Fruit fly (Drosophila melanogaster): ENCODE measurements around the gene Smr.

Gene Smr

dm6 chrX:12749891-12750581 is 7.6 kb upstream of the Smr start (continued):
- TF ChIP-seq org-1 (GFP tag; optimal IDR thresholded peaks at IDR 0.05) = no peak
- TF ChIP-seq CG12104 (GFP tag; optimal IDR thresholded peaks at IDR 0.05) = peak; percentile 6
- TF ChIP-seq Scr (GFP tag; IDR thresholded peaks at IDR 0.05; ENCODE audit: partially characterized antibody) = no peak
- TF ChIP-seq CG17328 (GFP tag; IDR thresholded peaks at IDR 0.05) = no peak
- no peak for TF ChIP-seq mld (GFP tag; IDR thresholded peaks at IDR 0.05; ENCODE audit: partially characterized antibody)

dm6 chrX:12748967-12749366 is 6.5 kb upstream of the Smr start:
- no peak for TF ChIP-seq luna (GFP tag; optimal IDR thresholded peaks at IDR 0.05)
- peak; percentile 44 for TF ChIP-seq ash1 (GFP tag; optimal IDR thresholded peaks at IDR 0.05)
- no peak for TF ChIP-seq pum (GFP tag; optimal IDR thresholded peaks at IDR 0.05)
- TF ChIP-seq TFAM (GFP tag; optimal IDR thresholded peaks at IDR 0.05) = no peak
- 0 out of 4 replicates have a peak, but pooled peaks have one; percentile 61 for TF ChIP-seq chinmo (GFP tag; IDR thresholded peaks at IDR 0.05; ENCODE audit: partially characterized antibody)
- peak; percentile 53 for TF ChIP-seq cg (GFP tag; optimal IDR thresholded peaks at IDR 0.05)
- TF ChIP-seq pros (GFP tag; optimal IDR thresholded peaks at IDR 0.05) = peak; percentile 37
- 0 out of 2 replicates have a peak, but pooled peaks have one; percentile 10 for TF ChIP-seq Ptx1 (GFP tag; IDR thresholded peaks at IDR 0.05)
- TF ChIP-seq abd-A (tag; optimal IDR thresholded peaks at IDR 0.05) = peak; percentile 71
- no peak for TF ChIP-seq CG2678 (tag; optimal IDR thresholded peaks at IDR 0.05)
- TF ChIP-seq crol (GFP tag; IDR thresholded peaks at IDR 0.05) = peak; percentile 90
- no peak for TF ChIP-seq pita (GFP tag; optimal IDR thresholded peaks at IDR 0.05)
- TF ChIP-seq CG3281 (GFP tag; optimal IDR thresholded peaks at IDR 0.05) = no peak
- no peak for TF ChIP-seq bsh (GFP tag; optimal IDR thresholded peaks at IDR 0.05)
- TF ChIP-seq Meics (GFP tag; optimal IDR thresholded peaks at IDR 0.05) = no peak
- TF ChIP-seq CG31224 (GFP tag; IDR thresholded peaks at IDR 0.05) = 0 out of 2 replicates have a peak, but pooled peaks have one; percentile 5
- TF ChIP-seq CG5180 (GFP tag; optimal IDR thresholded peaks at IDR 0.05) = peak; percentile 66

dm6 chrX:12747746-12748710 is 5.6 kb upstream of the Smr start:
- no peak for TF ChIP-seq chn (GFP tag; optimal IDR thresholded peaks at IDR 0.05)
- peak; percentile 64 for TF ChIP-seq row (GFP tag; IDR thresholded peaks at IDR 0.05)
- TF ChIP-seq Meics (GFP tag; optimal IDR thresholded peaks at IDR 0.05) = peak; percentile 55
- peak; percentile 1 for TF ChIP-seq CG12942 (GFP tag; optimal IDR thresholded peaks at IDR 0.05)
- TF ChIP-seq rib (GFP tag; IDR thresholded peaks at IDR 0.05) = no peak
- TF ChIP-seq CG7928 (GFP tag; optimal IDR thresholded peaks at IDR 0.05) = no peak
- TF ChIP-seq Sox102F (GFP tag; optimal IDR thresholded peaks at IDR 0.05) = peak; percentile 74
- TF ChIP-seq CG8281 (tag; optimal IDR thresholded peaks at IDR 0.05) = peak; percentile 30
- TF ChIP-seq Deaf1 (tag; optimal IDR thresholded peaks at IDR 0.05) = peak; percentile 39
- TF ChIP-seq amos (GFP tag; IDR thresholded peaks at IDR 0.05; ENCODE audit: partially characterized antibody) = no peak
- TF ChIP-seq CG32532 (GFP tag; IDR thresholded peaks at IDR 0.05) = no peak
- TF ChIP-seq CG1024 (GFP tag; IDR thresholded peaks at IDR 0.05) = no peak
- TF ChIP-seq Sin3A (optimal IDR thresholded peaks at IDR 0.05) = no peak
- no peak for TF ChIP-seq sens-2 (GFP tag; IDR thresholded peaks at IDR 0.05)
- TF ChIP-seq CkIIα-i1 (GFP tag; IDR thresholded peaks at IDR 0.05) = no peak
- no peak for TF ChIP-seq GATAe (GFP tag; conservative IDR thresholded peaks at IDR 0.05)
- peak; percentile 37 for TF ChIP-seq CG7745 (tag; optimal IDR thresholded peaks at IDR 0.05)
- no peak for TF ChIP-seq Abd-B (GFP tag; optimal IDR thresholded peaks at IDR 0.05)
- TF ChIP-seq CG17186 (GFP tag; optimal IDR thresholded peaks at IDR 0.05) = no peak
- peak; percentile 40 for TF ChIP-seq Usf (GFP tag; optimal IDR thresholded peaks at IDR 0.05)
- TF ChIP-seq CG10147 (GFP tag; optimal IDR thresholded peaks at IDR 0.05) = peak; percentile 10
- no peak for TF ChIP-seq CG2129 (GFP tag; IDR thresholded peaks at IDR 0.05; ENCODE audit: partially characterized antibody)
- TF ChIP-seq CG18011 (GFP tag; optimal IDR thresholded peaks at IDR 0.05) = no peak
- no peak for TF ChIP-seq CG12071 (GFP tag; optimal IDR thresholded peaks at IDR 0.05)
